Fruit fly (Drosophila melanogaster) whole organism, embryonic: Measurements from ENCODE around the gene CG14731.

Experiments used
- Adf1 ChIP-seq: fragments of 200-800 bp; sonication (Bioruptor generic); IDR thresholded peaks from 2 replicates; pipeline ENCODE4 v1.3.6; 2022; ENCODE audit warnings: missing biosample characterization, missing genetic modification characterization
- Atf3 ChIP-seq: fragments of 200-800 bp; sonication (Bioruptor generic); optimal IDR thresholded peaks from 3 replicates; lab custom pipeline; 2016; ENCODE audit warnings: missing biosample characterization, missing genetic modification characterization
- Bdp1 ChIP-seq: fragments of 200-800 bp; sonication (Bioruptor generic); optimal IDR thresholded peaks from 3 replicates; lab custom pipeline; 2016; ENCODE audit warnings: missing biosample characterization, missing genetic modification characterization
- Blimp-1 ChIP-seq: fragments of 200-800 bp; sonication (Bioruptor generic); optimal IDR thresholded peaks from 3 replicates; lab custom pipeline; 2018; ENCODE audit warnings: missing biosample characterization, missing genetic modification characterization, mild to moderate bottlenecking, moderate library complexity, missing genetic modification reagents
- CG10431 ChIP-seq: fragments of 200-800 bp; sonication (Bioruptor generic); optimal IDR thresholded peaks from 3 replicates; lab custom pipeline; 2018; ENCODE audit warnings: missing biosample characterization, mild to moderate bottlenecking, missing genetic modification characterization
- CG12155 ChIP-seq: fragments of 200-800 bp; sonication (Bioruptor generic); optimal IDR thresholded peaks from 3 replicates; lab custom pipeline; 2016; ENCODE audit warnings: missing biosample characterization, missing genetic modification characterization
- CG12236 ChIP-seq: fragments of 200-800 bp; sonication (Bioruptor generic); optimal IDR thresholded peaks from 2 replicates; lab custom pipeline; 2016; ENCODE audit warnings: missing biosample characterization, missing genetic modification characterization
- CG14014 ChIP-seq: fragments of 200-800 bp; sonication (Bioruptor generic); IDR thresholded peaks from 2 replicates; pipeline ENCODE4 v1.3.6; 2022; ENCODE audit warnings: missing biosample characterization, missing genetic modification characterization
- CG14441 ChIP-seq: fragments of 200-800 bp; sonication (Bioruptor generic); IDR thresholded peaks from 2 replicates; pipeline ENCODE4 v1.3.6; 2022; ENCODE audit warnings: missing biosample characterization, missing genetic modification characterization
- CG15479 ChIP-seq: fragments of 200-800 bp; sonication (Bioruptor generic); optimal IDR thresholded peaks from 3 replicates; lab custom pipeline; 2019; ENCODE audit warnings: missing biosample characterization, mild to moderate bottlenecking, missing genetic modification characterization, moderate library complexity
- CG15514 ChIP-seq: fragments of 200-800 bp; sonication (Bioruptor generic); optimal IDR thresholded peaks from 3 replicates; lab custom pipeline; 2017; ENCODE audit warnings: missing biosample characterization, missing genetic modification characterization, mild to moderate bottlenecking, moderate library complexity, missing genetic modification reagents
- CG17186 ChIP-seq: fragments of 200-800 bp; sonication (Bioruptor generic); optimal IDR thresholded peaks from 3 replicates; lab custom pipeline; 2017; ENCODE audit warnings: missing biosample characterization, missing genetic modification reagents, missing genetic modification characterization
- CG17568 ChIP-seq: fragments of 200-800 bp; sonication (Bioruptor generic); optimal IDR thresholded peaks from 2 replicates; lab custom pipeline; 2018; ENCODE audit warnings: missing biosample characterization, mild to moderate bottlenecking, missing genetic modification characterization, moderate library complexity
- CG30020 ChIP-seq: fragments of 200-800 bp; optimal IDR thresholded peaks from 2 replicates; lab custom pipeline; 2019; ENCODE audit warnings: missing biosample characterization, mild to moderate bottlenecking, missing genetic modification characterization, moderate library complexity
- CG3838 ChIP-seq: fragments of 200-800 bp; sonication (Bioruptor generic); optimal IDR thresholded peaks from 3 replicates; lab custom pipeline; 2016; ENCODE audit warnings: missing biosample characterization, missing genetic modification characterization
- CG3847 ChIP-seq: fragments of 200-800 bp; sonication (Bioruptor generic); IDR thresholded peaks from 2 replicates; pipeline ENCODE4 v1.3.6; 2022; ENCODE audit warnings: missing biosample characterization, missing genetic modification characterization
- CG5180 ChIP-seq: fragments of 200-800 bp; sonication (Bioruptor generic); optimal IDR thresholded peaks from 3 replicates; lab custom pipeline; 2017; ENCODE audit warnings: missing biosample characterization, missing genetic modification characterization, mild to moderate bottlenecking, moderate library complexity, missing genetic modification reagents
- CG6272 ChIP-seq: fragments of 200-800 bp; sonication (Bioruptor generic); IDR thresholded peaks from 2 replicates; pipeline ENCODE4 v1.3.6; 2022; ENCODE audit warnings: missing biosample characterization, missing genetic modification characterization
- CG7556 ChIP-seq: fragments of 200-800 bp; sonication (Bioruptor generic); optimal IDR thresholded peaks from 2 replicates; lab custom pipeline; 2017; ENCODE audit warnings: missing biosample characterization, mild to moderate bottlenecking, missing genetic modification characterization
- CG7928 ChIP-seq: fragments of 200-800 bp; sonication (Bioruptor generic); optimal IDR thresholded peaks from 2 replicates; lab custom pipeline; 2017; ENCODE audit warnings: missing biosample characterization, mild to moderate bottlenecking, missing genetic modification characterization
- Chrac-16 ChIP-seq: fragments of 200-800 bp; sonication (Bioruptor generic); optimal IDR thresholded peaks from 3 replicates; lab custom pipeline; 2016; ENCODE audit warnings: missing biosample characterization, missing genetic modification characterization
- CrebB ChIP-seq: fragments of 200-800 bp; sonication (Bioruptor generic); optimal IDR thresholded peaks from 3 replicates; lab custom pipeline; 2018; ENCODE audit warnings: missing biosample characterization, mild to moderate bottlenecking, missing genetic modification characterization
- Deaf1 ChIP-seq: fragments of 200-800 bp; optimal IDR thresholded peaks from 3 replicates; lab custom pipeline; 2019; ENCODE audit warnings: missing biosample characterization, mild to moderate bottlenecking, missing genetic modification characterization, moderate library complexity
- Fer1 ChIP-seq: fragments of 200-800 bp; sonication (Bioruptor generic); optimal IDR thresholded peaks from 2 replicates; lab custom pipeline; 2017; ENCODE audit warnings: missing biosample characterization, mild to moderate bottlenecking, missing genetic modification characterization
- HLH54F ChIP-seq: fragments of 200-800 bp; sonication (Bioruptor generic); optimal IDR thresholded peaks from 3 replicates; lab custom pipeline; 2016; ENCODE audit warnings: missing biosample characterization, missing genetic modification characterization
- Hmr ChIP-seq: fragments of 200-800 bp; sonication (Bioruptor generic); optimal IDR thresholded peaks from 3 replicates; lab custom pipeline; 2017; ENCODE audit warnings: mild to moderate bottlenecking, missing biosample characterization, missing genetic modification reagents, missing genetic modification characterization
- Lim3 ChIP-seq: fragments of 200-800 bp; sonication (Bioruptor generic); IDR thresholded peaks from 2 replicates; pipeline ENCODE4 v1.3.6; 2022; ENCODE audit warnings: missing biosample characterization, missing genetic modification characterization
- Lpt ChIP-seq: fragments of >200 bp; optimal IDR thresholded peaks from 2 replicates; lab custom pipeline; 2018; ENCODE audit warnings: missing biosample characterization, missing genetic modification characterization
- MBD-R2 ChIP-seq: fragments of 200-800 bp; sonication (Bioruptor generic); IDR thresholded peaks from 2 replicates; pipeline ENCODE4 v1.3.6; 2022; ENCODE audit warnings: missing biosample characterization, missing genetic modification characterization
- Neu2 ChIP-seq: fragments of 200-800 bp; sonication (Bioruptor generic); optimal IDR thresholded peaks from 3 replicates; lab custom pipeline; 2016; ENCODE audit warnings: missing biosample characterization, missing genetic modification characterization, borderline replicate concordance
- Six4 ChIP-seq: fragments of 200-800 bp; sonication (Bioruptor generic); optimal IDR thresholded peaks from 2 replicates; lab custom pipeline; 2016; ENCODE audit warnings: missing biosample characterization, missing genetic modification characterization
- Vsx1 ChIP-seq: fragments of 200-800 bp; sonication (Bioruptor generic); optimal IDR thresholded peaks from 2 replicates; lab custom pipeline; 2017; ENCODE audit warnings: missing biosample characterization, mild to moderate bottlenecking, missing genetic modification characterization, missing genetic modification reagents
- caup ChIP-seq: fragments of 200-800 bp; sonication (Bioruptor generic); optimal IDR thresholded peaks from 3 replicates; lab custom pipeline; 2017; ENCODE audit warnings: missing biosample characterization, mild to moderate bottlenecking, missing genetic modification characterization, moderate library complexity; ENCODE audit not compliant: severe bottlenecking
- chif ChIP-seq, 2 experiments: fragments of 200-800 bp; sonication (Bioruptor generic); optimal IDR thresholded peaks; 3 replicates each; lab custom pipeline; 2016; ENCODE audit warnings: missing biosample characterization in 2 of 2, missing genetic modification characterization in 2 of 2
- ci ChIP-seq: fragments of 200-800 bp; sonication (Bioruptor generic); IDR thresholded peaks from 3 replicates; pipeline ENCODE4 v1.3.6; 2022; ENCODE audit warnings: missing biosample characterization, missing genetic modification characterization
- corto ChIP-seq: fragments of 200-800 bp; sonication (Bioruptor generic); optimal IDR thresholded peaks from 2 replicates; lab custom pipeline; 2016; ENCODE audit warnings: missing biosample characterization, mild to moderate bottlenecking, missing genetic modification characterization, moderate library complexity
- crol ChIP-seq: fragments of 200-800 bp; sonication (Bioruptor generic); IDR thresholded peaks from 2 replicates; pipeline ENCODE4 v1.3.6; 2022; ENCODE audit warnings: missing biosample characterization, missing genetic modification characterization
- dmrt11E ChIP-seq: fragments of 200-800 bp; sonication (Bioruptor generic); optimal IDR thresholded peaks from 3 replicates; lab custom pipeline; 2018; ENCODE audit warnings: missing biosample characterization, mild to moderate bottlenecking, missing genetic modification characterization, moderate library complexity
- exex ChIP-seq: fragments of 200-800 bp; sonication (Bioruptor generic); optimal IDR thresholded peaks from 4 replicates; lab custom pipeline; 2018; ENCODE audit warnings: missing biosample characterization, mild to moderate bottlenecking, missing genetic modification characterization, moderate library complexity
- jumu ChIP-seq: fragments of 200-800 bp; sonication (Bioruptor generic); optimal IDR thresholded peaks from 3 replicates; lab custom pipeline; 2016; ENCODE audit warnings: missing biosample characterization, missing genetic modification characterization
- kay ChIP-seq: fragments of 200-800 bp; sonication (Bioruptor generic); optimal IDR thresholded peaks from 2 replicates; lab custom pipeline; 2016; ENCODE audit warnings: missing biosample characterization, missing genetic modification characterization
- klu ChIP-seq: fragments of 200-800 bp; sonication (Bioruptor generic); IDR thresholded peaks from 2 replicates; pipeline ENCODE4 v1.3.6; 2022; ENCODE audit warnings: missing biosample characterization, missing genetic modification characterization
- rib ChIP-seq: fragments of 200-800 bp; sonication (Bioruptor generic); IDR thresholded peaks from 2 replicates; pipeline ENCODE4 v1.3.6; 2022; ENCODE audit warnings: missing biosample characterization, missing genetic modification characterization
- sob ChIP-seq: fragments of 200-800 bp; sonication (Bioruptor generic); IDR thresholded peaks from 2 replicates; pipeline ENCODE4 v1.3.6; 2022; ENCODE audit warnings: missing biosample characterization, missing genetic modification characterization
- stc ChIP-seq: fragments of 200-800 bp; sonication (Bioruptor generic); IDR thresholded peaks from 2 replicates; pipeline ENCODE4 v1.3.6; 2022; ENCODE audit warnings: missing biosample characterization, missing genetic modification characterization
- tap ChIP-seq: fragments of 200-800 bp; optimal IDR thresholded peaks from 3 replicates; lab custom pipeline; 2019; ENCODE audit warnings: missing biosample characterization, mild to moderate bottlenecking, missing genetic modification characterization, moderate library complexity
- toy ChIP-seq: fragments of 200-800 bp; sonication (Bioruptor generic); IDR thresholded peaks from 2 replicates; pipeline ENCODE4 v1.3.6; 2022; ENCODE audit warnings: missing biosample characterization, missing genetic modification characterization
- tx ChIP-seq: fragments of 200-800 bp; sonication (Bioruptor generic); optimal IDR thresholded peaks from 2 replicates; lab custom pipeline; 2016; ENCODE audit warnings: missing biosample characterization, missing genetic modification characterization
- wdn ChIP-seq: fragments of 200-800 bp; sonication (Bioruptor generic); IDR thresholded peaks from 2 replicates; pipeline ENCODE4 v1.3.6; 2022; ENCODE audit warnings: missing biosample characterization, missing genetic modification characterization

Gene CG14731

DNA sequence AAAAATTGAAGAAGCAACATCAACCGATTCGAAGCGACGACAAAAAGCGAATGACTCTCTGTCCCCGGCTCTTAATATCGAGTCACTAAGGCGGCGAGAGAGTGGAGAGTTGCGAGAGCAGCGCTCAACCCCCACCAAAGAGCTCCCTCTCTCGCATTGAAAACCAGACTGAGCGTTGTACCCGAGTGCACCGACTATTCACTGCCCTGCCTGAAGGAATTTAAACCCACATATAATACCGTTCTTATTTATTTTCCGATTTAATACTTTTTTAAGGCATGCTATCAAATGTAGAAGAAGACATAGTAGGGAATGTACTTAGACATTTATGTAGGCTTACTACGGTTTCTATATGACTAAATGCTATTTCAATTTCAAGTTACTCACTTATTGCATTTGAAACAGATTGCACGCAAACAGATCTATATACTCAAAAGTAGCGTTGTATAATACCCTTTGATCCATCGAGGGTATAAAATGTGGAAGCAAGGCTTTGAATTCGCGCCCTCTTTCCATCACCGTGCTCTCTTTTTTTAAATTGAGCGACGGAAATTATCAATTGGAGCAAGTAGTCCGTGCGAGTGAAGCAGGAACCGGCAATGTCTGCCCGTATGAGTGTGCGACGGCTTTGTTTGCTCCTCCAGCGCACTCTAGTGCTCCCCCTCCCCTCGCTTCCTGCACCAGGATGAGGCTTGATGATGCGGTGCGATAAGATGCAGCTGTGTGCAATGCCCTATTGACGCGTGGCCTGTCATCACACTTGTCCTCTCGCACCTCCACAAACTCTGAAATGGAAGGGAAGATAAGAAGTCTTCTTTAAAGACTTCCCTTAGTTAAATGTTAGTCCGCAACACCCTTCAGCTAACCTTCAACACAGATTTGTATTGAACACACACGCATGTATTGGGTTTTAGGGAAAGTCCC, 43.7 kb upstream of the CG14731 start, which contains the start of gene mthl5 (continued):
- TF ChIP-seq corto (GFP tag; lab: Kevin White, UChicago) = peak; percentile 74
- peak; percentile 44; the same call in 1 of the 2 replicates for TF ChIP-seq Lim3
- TF ChIP-seq dmrt11E (tag; lab: Kevin White, UChicago) = peak; percentile 91
- peak; percentile 53 for TF ChIP-seq CG5180
- peak; percentile 79 for TF ChIP-seq tx (GFP tag; lab: Kevin White, UChicago)
- TF ChIP-seq Blimp-1 (GFP tag; lab: Kevin White, UChicago) = peak; percentile 67
- TF ChIP-seq CG15514 (GFP tag; lab: Kevin White, UChicago) = peak; percentile 39
- TF ChIP-seq MBD-R2 (GFP tag; lab: Robert Waterston, UW) = peak; percentile 27; the same call in 1 of the 2 replicates
- TF ChIP-seq CG14014 (GFP tag; lab: Robert Waterston, UW) = peak; percentile 56
- TF ChIP-seq rib (GFP tag; lab: Robert Waterston, UW) = no peak
- no peak for TF ChIP-seq Fer1 (GFP tag; lab: Kevin White, UChicago)
- TF ChIP-seq CG15479 (GFP tag; lab: Kevin White, UChicago) = no peak
- peak; percentile 76 for TF ChIP-seq CG12155
- no peak for TF ChIP-seq CG17568
- peak; percentile 78 for TF ChIP-seq jumu
- TF ChIP-seq CG14441 (GFP tag; lab: Robert Waterston, UW) = peak; percentile 77
- TF ChIP-seq klu (GFP tag; lab: Robert Waterston, UW) = peak; percentile 67
- TF ChIP-seq CG10431 (GFP tag; lab: Kevin White, UChicago) = no peak
- TF ChIP-seq Bdp1 = peak; percentile 52
- TF ChIP-seq Hmr = peak; percentile 81
- TF ChIP-seq tap (tag; lab: Kevin White, UChicago) = peak; percentile 45
- no peak for TF ChIP-seq Neu2
- no peak for TF ChIP-seq toy (GFP tag; lab: Robert Waterston, UW)
- TF ChIP-seq Six4 (GFP tag; lab: Kevin White, UChicago) = peak; percentile 71
- TF ChIP-seq HLH54F = peak; percentile 69
- TF ChIP-seq kay (GFP tag; lab: Kevin White, UChicago) = peak; percentile 20
- TF ChIP-seq caup (GFP tag; lab: Kevin White, UChicago) = peak; percentile 70
- no peak for TF ChIP-seq CG3838 (GFP tag; lab: Kevin White, UChicago)
- TF ChIP-seq CrebB (tag; lab: Kevin White, UChicago) = peak; percentile 42
- TF ChIP-seq CG12236 (GFP tag; lab: Kevin White, UChicago) = peak; percentile 47
- peak; percentile 71 for TF ChIP-seq stc (GFP tag; lab: Robert Waterston, UW)
- TF ChIP-seq CG30020 = no peak
- TF ChIP-seq CG3847 = peak; percentile 63
- peak; percentile 18 for TF ChIP-seq Vsx1 (GFP tag; lab: Kevin White, UChicago)
- TF ChIP-seq sob (GFP tag; lab: Robert Waterston, UW) = peak; percentile 64
- peak; percentile 55; the same call in 1 of the 2 replicates for TF ChIP-seq wdn (GFP tag; lab: Robert Waterston, UW)
- peak; percentile 34 for TF ChIP-seq CG17186 (GFP tag; lab: Kevin White, UChicago)
- TF ChIP-seq CG6272 = peak; percentile 59
- TF ChIP-seq Chrac-16 (GFP tag; lab: Kevin White, UChicago) = peak; percentile 88
- TF ChIP-seq ci = peak; percentile 83
- TF ChIP-seq crol (GFP tag; lab: Robert Waterston, UW) = peak; percentile 10; the same call in 1 of the 2 replicates
- no peak for TF ChIP-seq Adf1 (GFP tag; lab: Robert Waterston, UW)
- peak; percentile 79 to 89 for TF ChIP-seq chif (GFP tag; optimal IDR thresholded peaks at IDR 0.05; lab: Kevin White, UChicago)
- TF ChIP-seq CG7928 (GFP tag; lab: Kevin White, UChicago) = no peak
- TF ChIP-seq Lpt (GFP tag; lab: Kevin White, UChicago) = no peak
- peak; percentile 88 for TF ChIP-seq CG7556 (GFP tag; lab: Kevin White, UChicago)
- TF ChIP-seq Atf3 = peak; percentile 72
- TF ChIP-seq exex (tag; lab: Kevin White, UChicago) = no peak
- peak; percentile 54 for TF ChIP-seq Deaf1 (tag; lab: Kevin White, UChicago)
